Fruit fly (Drosophila melanogaster): ENCODE measurements around the gene whe.
A peak's percentile ranks its signal among the peaks of the same experiment; 100 is the strongest.

The whe gene

dm6 chrX:21353541-21353940 is 49.0 kb downstream of the whe start:
- TF ChIP-seq vri (GFP tag; optimal IDR thresholded peaks at IDR 0.05) (peak; percentile 31), achi (GFP tag; optimal IDR thresholded peaks at IDR 0.05) (no peak)

Measured in whole organism, prepupa.